Fruit fly (Drosophila melanogaster) whole organism, pupa: ENCODE measurements around the gene CG8209.

ENCODE experiments used
- CG10348 ChIP-seq: fragments of 200-800 bp; sonication (Bioruptor generic); IDR thresholded peaks from 2 replicates; pipeline ENCODE4 v1.3.6; 2022; ENCODE audit warnings: missing biosample characterization, missing genetic modification characterization
- CG14655 ChIP-seq: fragments of 200-800 bp; sonication (Bioruptor generic); optimal IDR thresholded peaks from 3 replicates; lab custom pipeline; 2017; ENCODE audit warnings: mild to moderate bottlenecking, missing biosample characterization, missing genetic modification reagents, missing genetic modification characterization
- CG15710 ChIP-seq: fragments of 200-800 bp; sonication (Bioruptor generic); optimal IDR thresholded peaks from 2 replicates; lab custom pipeline; 2018; ENCODE audit warnings: missing biosample characterization, mild to moderate bottlenecking, missing genetic modification characterization, moderate library complexity
- CG8301 ChIP-seq: fragments of 200-800 bp; sonication (Bioruptor generic); optimal IDR thresholded peaks from 2 replicates; lab custom pipeline; 2018; ENCODE audit warnings: missing biosample characterization, mild to moderate bottlenecking, missing genetic modification characterization
- EcR ChIP-seq: fragments of 200-800 bp; sonication (Bioruptor generic); optimal IDR thresholded peaks from 3 replicates; lab custom pipeline; 2019; ENCODE audit warnings: missing biosample characterization, missing genetic modification characterization, mild to moderate bottlenecking, moderate library complexity, missing genetic modification reagents
- Ets98B ChIP-seq: fragments of 200-800 bp; sonication (Bioruptor generic); IDR thresholded peaks from 2 replicates; pipeline ENCODE4 v1.3.6; 2022; ENCODE audit warnings: missing biosample characterization, missing genetic modification characterization
- fd96Ca ChIP-seq: fragments of 200-800 bp; sonication (Bioruptor generic); IDR thresholded peaks from 3 replicates; pipeline ENCODE4 v1.3.6; 2022; ENCODE audit warnings: missing biosample characterization, missing genetic modification characterization
- gl ChIP-seq: fragments of 200-800 bp; sonication (Bioruptor generic); optimal IDR thresholded peaks from 2 replicates; lab custom pipeline; 2018; ENCODE audit warnings: missing biosample characterization, mild to moderate bottlenecking, missing genetic modification characterization

DNA sequence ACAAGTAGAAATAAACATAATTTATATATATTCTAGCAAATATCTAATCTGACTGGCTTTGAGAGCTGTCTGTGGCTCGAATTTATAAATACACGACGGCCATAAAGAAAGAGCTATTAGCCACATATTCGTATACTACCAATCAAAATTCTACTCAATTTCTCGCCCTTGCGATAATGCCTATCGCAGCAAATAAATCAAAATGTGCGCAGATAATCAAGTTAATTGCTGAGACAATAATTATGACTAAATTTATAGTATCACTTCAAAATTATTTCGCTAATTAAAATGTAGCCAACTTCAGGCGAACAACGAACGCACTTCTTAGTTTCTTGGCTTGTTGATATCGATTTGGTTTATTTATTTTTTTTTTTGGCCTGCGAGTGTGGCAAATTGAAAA, 24.4 kb upstream of the CG8209 start:
- TF ChIP-seq gl (tag; lab: Kevin White, UChicago) = no peak
- TF ChIP-seq CG8301 = no peak
- no peak for TF ChIP-seq CG15710 (tag; lab: Kevin White, UChicago)
- TF ChIP-seq CG10348 (GFP tag; lab: Robert Waterston, UW) = no peak
- no peak for TF ChIP-seq Ets98B (GFP tag; lab: Robert Waterston, UW)
- TF ChIP-seq fd96Ca (GFP tag; lab: Robert Waterston, UW) = no peak
- TF ChIP-seq CG14655 (GFP tag; lab: Kevin White, UChicago) = no peak
- TF ChIP-seq EcR (GFP tag; lab: Kevin White, UChicago) = no peak
